Fruit fly (Drosophila melanogaster): Measurements from ENCODE around the gene CG7290.

CG7290 gene

DNA sequence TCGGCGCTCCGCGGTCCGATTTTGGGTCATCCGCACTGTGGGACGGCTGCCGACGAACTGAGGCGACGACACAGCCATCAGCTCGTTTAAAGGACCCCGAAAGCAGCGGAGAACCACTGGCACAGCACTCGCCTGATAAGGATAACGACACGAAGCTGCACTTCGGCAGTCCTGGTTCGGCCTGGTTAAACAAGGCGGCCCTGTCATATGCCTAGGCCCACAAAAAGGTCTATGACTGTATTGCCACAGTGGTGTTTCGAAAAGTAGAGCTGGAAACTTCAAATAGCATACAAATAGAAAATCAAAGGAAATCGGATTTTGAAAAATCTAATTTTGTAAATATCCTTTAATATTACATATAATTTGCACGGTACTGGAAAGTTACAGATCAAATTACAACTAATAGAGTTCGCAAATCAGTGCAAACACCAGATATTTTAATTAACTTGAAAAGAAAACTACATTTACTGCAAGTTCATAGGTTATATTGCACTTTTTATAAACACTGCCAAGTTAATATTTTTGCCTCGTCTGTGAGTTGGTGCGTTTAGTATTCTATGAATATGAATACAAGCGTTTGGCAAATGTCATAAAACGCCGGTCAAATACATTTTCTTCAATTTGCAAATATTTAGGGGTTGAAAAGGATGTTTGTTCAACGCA is 20.5 kb downstream of the CG7290 start (continued):
- no peak for TF ChIP-seq CG3407 (GFP tag; optimal IDR thresholded peaks at IDR 0.05)
- no peak for TF ChIP-seq zen (tag; optimal IDR thresholded peaks at IDR 0.05)
- no peak for TF ChIP-seq mld (GFP tag; IDR thresholded peaks at IDR 0.05; ENCODE audit: partially characterized antibody)
- no peak for TF ChIP-seq Dip2 (GFP tag; IDR thresholded peaks at IDR 0.05)
- TF ChIP-seq CG18619 (GFP tag; optimal IDR thresholded peaks at IDR 0.05) = peak; percentile 82
- no peak for TF ChIP-seq onecut (GFP tag; IDR thresholded peaks at IDR 0.05)
- TF ChIP-seq CG17361 (GFP tag; IDR thresholded peaks at IDR 0.05) = no peak
- TF ChIP-seq ato (GFP tag; IDR thresholded peaks at IDR 0.05; ENCODE audit: partially characterized antibody) = no peak
- TF ChIP-seq CG10366 (GFP tag; IDR thresholded peaks at IDR 0.05) = peak; percentile 21; the same call in 1 of the 2 replicates
- TF ChIP-seq CG12942 (GFP tag; optimal IDR thresholded peaks at IDR 0.05) = peak; percentile 23
- TF ChIP-seq CG3995 (GFP tag; optimal IDR thresholded peaks at IDR 0.05) = no peak
- no peak for TF ChIP-seq Blimp-1 (GFP tag; optimal IDR thresholded peaks at IDR 0.05)
- peak; percentile 87 for TF ChIP-seq Med (GFP tag)
- TF ChIP-seq Dp (GFP tag; optimal IDR thresholded peaks at IDR 0.05) = no peak
- TF ChIP-seq Kr (GFP tag; optimal IDR thresholded peaks at IDR 0.05) = no peak
- TF ChIP-seq Opbp (GFP tag; IDR thresholded peaks at IDR 0.05; ENCODE audit: partially characterized antibody) = no peak
- peak; percentile 77 for TF ChIP-seq gem (tag; optimal IDR thresholded peaks at IDR 0.05)
- TF ChIP-seq CG16863 (GFP tag; optimal IDR thresholded peaks at IDR 0.05) = peak; percentile 42
- TF ChIP-seq zfh1 (GFP tag; IDR thresholded peaks at IDR 0.05) = no peak
- no peak for TF ChIP-seq luna (GFP tag; optimal IDR thresholded peaks at IDR 0.05)
- TF ChIP-seq CG4424 (GFP tag; optimal IDR thresholded peaks at IDR 0.05) = peak; percentile 23
- peak; percentile 44 for TF ChIP-seq Dek (tag; optimal IDR thresholded peaks at IDR 0.05)
- TF ChIP-seq CG10209 (GFP tag; optimal IDR thresholded peaks at IDR 0.05) = peak; percentile 67
- no peak for TF ChIP-seq C15 (GFP tag; IDR thresholded peaks at IDR 0.05)
- no peak for TF ChIP-seq pita (GFP tag; optimal IDR thresholded peaks at IDR 0.05)
- peak; percentile 49 for TF ChIP-seq CG6765 (GFP tag; optimal IDR thresholded peaks at IDR 0.05)
- 0 out of 3 replicates have a peak, but pooled peaks have one; percentile 36 for TF ChIP-seq CG11456 (GFP tag; IDR thresholded peaks at IDR 0.05)
- no peak for TF ChIP-seq lola (GFP tag; optimal IDR thresholded peaks at IDR 0.05)
- peak; percentile 69 for TF ChIP-seq CG13424 (tag; optimal IDR thresholded peaks at IDR 0.05)
- no peak for TF ChIP-seq Six4 (GFP tag; optimal IDR thresholded peaks at IDR 0.05)
- TF ChIP-seq hbn (GFP tag; IDR thresholded peaks at IDR 0.05; ENCODE audit: partially characterized antibody) = no peak
- TF ChIP-seq CG12236 (GFP tag; optimal IDR thresholded peaks at IDR 0.05) = no peak
- TF ChIP-seq cwo (GFP tag; optimal IDR thresholded peaks at IDR 0.05) = peak; percentile 48
- no peak for TF ChIP-seq sc (optimal IDR thresholded peaks at IDR 0.05)
- TF ChIP-seq sc (GFP tag; optimal IDR thresholded peaks at IDR 0.05) = peak; percentile 4
- TF ChIP-seq toy (GFP tag; IDR thresholded peaks at IDR 0.05) = no peak
- TF ChIP-seq dpn (GFP tag; optimal IDR thresholded peaks at IDR 0.05) = peak; percentile 22 to 59
- TF ChIP-seq hkb (optimal IDR thresholded peaks at IDR 0.05) = no peak
- TF ChIP-seq hkb (GFP tag; IDR thresholded peaks at IDR 0.05) = no peak
- TF ChIP-seq dm (GFP tag; optimal IDR thresholded peaks at IDR 0.05) = no peak
- TF ChIP-seq Lpt (GFP tag; optimal IDR thresholded peaks at IDR 0.05) = no peak
- TF ChIP-seq CG1603 (tag; optimal IDR thresholded peaks at IDR 0.05) = no peak
- no peak for TF ChIP-seq z (GFP tag; IDR thresholded peaks at IDR 0.05)
- no peak for TF ChIP-seq Rx (GFP tag; IDR thresholded peaks at IDR 0.05)
- TF ChIP-seq org-1 (GFP tag; optimal IDR thresholded peaks at IDR 0.05) = peak; percentile 59
- TF ChIP-seq pros (GFP tag; optimal IDR thresholded peaks at IDR 0.05) = no peak
- peak; percentile 30 for TF ChIP-seq CG4617 (GFP tag; optimal IDR thresholded peaks at IDR 0.05; ENCODE audit: borderline replicate concordance)
- TF ChIP-seq CG17802 (tag; optimal IDR thresholded peaks at IDR 0.05) = no peak
- no peak for TF ChIP-seq chif (GFP tag; optimal IDR thresholded peaks at IDR 0.05)
- TF ChIP-seq slp2 (GFP tag; optimal IDR thresholded peaks at IDR 0.05) = no peak

Measured in whole organism, embryonic.